Worm (Caenorhabditis elegans) whole organism, L1 larva: ENCODE measurements around the gene utx-1.

Source experiments
- C04F5.9 ChIP-seq: sonication (generic microtip); optimal IDR thresholded peaks from 2 replicates; lab custom pipeline; 2016; ENCODE audit warnings: missing genetic modification characterization, missing compliant biosample characterization
- F16B12.6 ChIP-seq: fragments of 150-350 bp; optimal IDR thresholded peaks from 2 replicates; lab custom pipeline; 2014; ENCODE audit warnings: missing biosample characterization, missing genetic modification characterization
- Y116A8C.19 ChIP-seq: sonication (generic microtip); optimal IDR thresholded peaks from 2 replicates; lab custom pipeline; 2016; ENCODE audit warnings: missing compliant biosample characterization, missing genetic modification characterization, borderline replicate concordance
- aha-1 ChIP-seq: fragments of 150-350 bp; optimal IDR thresholded peaks from 2 replicates; lab custom pipeline; 2014; ENCODE audit warnings: missing biosample characterization, missing genetic modification characterization
- alr-1 ChIP-seq: fragments of 200-800 bp; sonication (Bioruptor generic); optimal IDR thresholded peaks from 2 replicates; lab custom pipeline; 2018; ENCODE audit warnings: borderline replicate concordance, mild to moderate bottlenecking, missing genetic modification characterization, missing compliant biosample characterization
- aly-2 ChIP-seq: fragments of 150-350 bp; optimal IDR thresholded peaks from 2 replicates; lab custom pipeline; 2014; ENCODE audit warnings: missing biosample characterization, missing genetic modification characterization
- ama-1 ChIP-seq: fragments of 150-350 bp; optimal IDR thresholded peaks from 2 replicates; lab custom pipeline; 2014
- blmp-1 ChIP-seq: fragments of 150-350 bp; optimal IDR thresholded peaks from 2 replicates; lab custom pipeline; 2014; ENCODE audit warnings: missing biosample characterization, missing genetic modification characterization
- ceh-63 ChIP-seq: fragments of 200-800 bp; sonication (Bioruptor generic); optimal IDR thresholded peaks from 2 replicates; lab custom pipeline; 2018; ENCODE audit warnings: mild to moderate bottlenecking, missing genetic modification characterization, missing compliant biosample characterization
- ceh-8 ChIP-seq: fragments of 200-800 bp; sonication (Bioruptor generic); optimal IDR thresholded peaks from 2 replicates; lab custom pipeline; 2018; ENCODE audit warnings: mild to moderate bottlenecking, missing genetic modification characterization, moderate library complexity, missing compliant biosample characterization
- ceh-82 ChIP-seq, 3 experiments: fragments of 150-350 bp in 1 of 3; sonication (generic microtip) in 2 of 3; optimal IDR thresholded peaks; 2 replicates each; lab custom pipeline; 2014 to 2017; ENCODE audit warnings: missing biosample characterization in 3 of 3, missing genetic modification characterization in 3 of 3
- ceh-88 ChIP-seq: fragments of 200-800 bp; sonication (Bioruptor generic); IDR thresholded peaks from 2 replicates; pipeline ENCODE4 v1.3.6; 2022; ENCODE audit warnings: missing genetic modification characterization, missing compliant biosample characterization
- ces-1 ChIP-seq: fragments of 150-350 bp; optimal IDR thresholded peaks from 2 replicates; lab custom pipeline; 2014; ENCODE audit warnings: missing biosample characterization, missing genetic modification reagents, missing genetic modification characterization
- dpl-1 ChIP-seq, 3 experiments: fragments of 150-350 bp in 2 of 3; sonication (generic microtip) in 1 of 3; optimal IDR thresholded peaks; 2 replicates each; lab custom pipeline; 2014 to 2017; ENCODE audit warnings: missing biosample characterization in 3 of 3, missing genetic modification characterization in 3 of 3, missing genetic modification reagents in 3 of 3
- dsc-1 ChIP-seq: sonication (generic microtip); optimal IDR thresholded peaks from 2 replicates; lab custom pipeline; 2016; ENCODE audit warnings: mild to moderate bottlenecking, missing genetic modification characterization, missing compliant biosample characterization
- efl-3 ChIP-seq: fragments of 200-800 bp; sonication (Bioruptor generic); optimal IDR thresholded peaks from 2 replicates; lab custom pipeline; 2018; ENCODE audit warnings: mild to moderate bottlenecking, missing genetic modification characterization, missing compliant biosample characterization
- egl-27 ChIP-seq, 2 experiments: fragments of 150-350 bp in 1 of 2; sonication (generic microtip); optimal IDR thresholded peaks; 3 replicates each; lab custom pipeline; 2017 to 2018; ENCODE audit warnings: missing biosample characterization in 2 of 2, missing genetic modification characterization in 2 of 2, missing genetic modification reagents in 2 of 2
- elt-2 ChIP-seq: sonication (generic microtip); optimal IDR thresholded peaks from 2 replicates; lab custom pipeline; 2016; ENCODE audit warnings: missing genetic modification characterization, mild to moderate bottlenecking, inconsistent platforms, missing compliant biosample characterization, missing genetic modification reagents
- elt-3 ChIP-seq, 6 experiments: fragments of 150-350 bp in 1 of 6; sonication (generic microtip); optimal IDR thresholded peaks; 2 replicates each; lab custom pipeline; 2017 to 2018; ENCODE audit warnings: missing biosample characterization in 6 of 6, missing genetic modification characterization in 6 of 6, inconsistent platforms in 1 of 6
- ets-5 ChIP-seq: fragments of 200-800 bp; sonication (Bioruptor generic); IDR thresholded peaks from 2 replicates; pipeline ENCODE4 v1.3.6; 2022; ENCODE audit warnings: missing genetic modification characterization, missing compliant biosample characterization
- fkh-4 ChIP-seq: sonication (generic microtip); optimal IDR thresholded peaks from 2 replicates; lab custom pipeline; 2016; ENCODE audit warnings: missing compliant biosample characterization, missing genetic modification characterization, borderline replicate concordance
- fos-1 ChIP-seq: fragments of 150-350 bp; optimal IDR thresholded peaks from 2 replicates; lab custom pipeline; 2014; ENCODE audit warnings: missing biosample characterization, missing genetic modification characterization
- grh-1 ChIP-seq: fragments of 200-800 bp; sonication (Bioruptor generic); IDR thresholded peaks from 2 replicates; pipeline ENCODE4 v1.3.6; 2022; ENCODE audit warnings: missing genetic modification reagents, missing genetic modification characterization, missing compliant biosample characterization
- hpl-2 ChIP-seq: fragments of 150-350 bp; optimal IDR thresholded peaks from 2 replicates; lab custom pipeline; 2014; ENCODE audit warnings: missing biosample characterization, missing genetic modification reagents, missing genetic modification characterization
- irx-1 ChIP-seq: sonication (generic microtip); optimal IDR thresholded peaks from 2 replicates; lab custom pipeline; 2016; ENCODE audit warnings: missing genetic modification characterization, missing compliant biosample characterization
- jun-1 ChIP-seq: fragments of 150-350 bp; optimal IDR thresholded peaks from 2 replicates; lab custom pipeline; 2014; ENCODE audit warnings: missing biosample characterization, missing genetic modification reagents, missing genetic modification characterization
- lin-14 ChIP-seq: fragments of 200-800 bp; sonication (Bioruptor generic); optimal IDR thresholded peaks from 2 replicates; lab custom pipeline; 2018; ENCODE audit warnings: mild to moderate bottlenecking, missing genetic modification characterization, moderate library complexity, missing compliant biosample characterization
- lin-15B ChIP-seq: fragments of 150-350 bp; sonication (generic microtip); optimal IDR thresholded peaks from 3 replicates; lab custom pipeline; 2014; ENCODE audit warnings: missing biosample characterization, missing genetic modification characterization
- lin-35 ChIP-seq, 2 experiments: fragments of 150-350 bp; optimal IDR thresholded peaks; 2 replicates each; lab custom pipeline; 2014; ENCODE audit warnings: missing biosample characterization in 2 of 2, missing genetic modification characterization in 2 of 2, missing genetic modification reagents in 2 of 2
- lir-3 ChIP-seq: sonication (generic microtip); optimal IDR thresholded peaks from 2 replicates; lab custom pipeline; 2016; ENCODE audit warnings: mild to moderate bottlenecking, missing genetic modification characterization, moderate library complexity, missing compliant biosample characterization; ENCODE audit not compliant: poor library complexity
- lsy-2 ChIP-seq, 2 experiments: fragments of 150-350 bp; optimal IDR thresholded peaks; 2 replicates each; lab custom pipeline; 2014; ENCODE audit warnings: missing biosample characterization in 2 of 2, missing genetic modification characterization in 2 of 2
- mab-9 ChIP-seq: fragments of 200-800 bp; sonication (Bioruptor generic); IDR thresholded peaks from 2 replicates; pipeline ENCODE4 v1.3.6; 2022; ENCODE audit warnings: missing genetic modification reagents, missing genetic modification characterization, missing compliant biosample characterization
- mdl-1 ChIP-seq, 2 experiments: fragments of 150-350 bp; optimal IDR thresholded peaks; 2 replicates each; lab custom pipeline; 2014 to 2017; ENCODE audit warnings: missing biosample characterization in 2 of 2, missing genetic modification characterization in 2 of 2, inconsistent platforms in 1 of 2
- mef-2 ChIP-seq: fragments of 150-350 bp; optimal IDR thresholded peaks from 2 replicates; lab custom pipeline; 2014; ENCODE audit warnings: missing biosample characterization, missing genetic modification characterization
- mep-1 ChIP-seq: fragments of 150-350 bp; optimal IDR thresholded peaks from 2 replicates; lab custom pipeline; 2014; ENCODE audit warnings: missing biosample characterization, missing genetic modification characterization
- nhr-12 ChIP-seq: sonication (generic microtip); optimal IDR thresholded peaks from 2 replicates; lab custom pipeline; 2017; ENCODE audit warnings: missing biosample characterization, missing genetic modification characterization
- nhr-237 ChIP-seq: fragments of 150-350 bp; optimal IDR thresholded peaks from 2 replicates; lab custom pipeline; 2014; ENCODE audit warnings: missing biosample characterization, missing genetic modification characterization
- nhr-47 ChIP-seq: sonication (generic microtip); optimal IDR thresholded peaks from 2 replicates; lab custom pipeline; 2016; ENCODE audit warnings: mild to moderate bottlenecking, missing genetic modification characterization, moderate library complexity, missing compliant biosample characterization
- nhr-71 ChIP-seq: sonication (generic microtip); optimal IDR thresholded peaks from 2 replicates; lab custom pipeline; 2016; ENCODE audit warnings: mild to moderate bottlenecking, missing genetic modification characterization, moderate library complexity, missing compliant biosample characterization
- nhr-84 ChIP-seq: sonication (generic microtip); optimal IDR thresholded peaks from 2 replicates; lab custom pipeline; 2017; ENCODE audit warnings: missing biosample characterization, missing genetic modification characterization
- nhr-90 ChIP-seq: sonication (generic microtip); optimal IDR thresholded peaks from 2 replicates; lab custom pipeline; 2016; ENCODE audit warnings: mild to moderate bottlenecking, missing genetic modification characterization, missing compliant biosample characterization; ENCODE audit not compliant: poor library complexity
- pqm-1 ChIP-seq: sonication (generic microtip); optimal IDR thresholded peaks from 3 replicates; lab custom pipeline; 2017; ENCODE audit warnings: missing biosample characterization, missing genetic modification characterization
- snpc-4 ChIP-seq: fragments of 150-350 bp; optimal IDR thresholded peaks from 2 replicates; lab custom pipeline; 2014; ENCODE audit warnings: missing biosample characterization, missing genetic modification characterization
- sox-4 ChIP-seq: sonication (generic microtip); optimal IDR thresholded peaks from 2 replicates; lab custom pipeline; 2016; ENCODE audit warnings: missing genetic modification characterization, missing compliant biosample characterization
- sup-37 ChIP-seq: fragments of 200-800 bp; sonication (Bioruptor generic); optimal IDR thresholded peaks from 2 replicates; lab custom pipeline; 2018; ENCODE audit warnings: mild to moderate bottlenecking, missing genetic modification characterization, missing compliant biosample characterization
- swsn-7 ChIP-seq: sonication (generic microtip); optimal IDR thresholded peaks from 2 replicates; lab custom pipeline; 2016; ENCODE audit warnings: missing genetic modification characterization, missing compliant biosample characterization
- unc-130 ChIP-seq: fragments of 150-350 bp; optimal IDR thresholded peaks from 2 replicates; lab custom pipeline; 2017; ENCODE audit warnings: missing biosample characterization, missing genetic modification characterization, inconsistent platforms
- unc-30 ChIP-seq: sonication (generic microtip); optimal IDR thresholded peaks from 2 replicates; lab custom pipeline; 2017; ENCODE audit warnings: missing biosample characterization, missing genetic modification characterization
- unc-62 ChIP-seq: fragments of 150-350 bp; optimal IDR thresholded peaks from 2 replicates; lab custom pipeline; 2014; ENCODE audit warnings: missing biosample characterization, missing genetic modification reagents, missing genetic modification characterization
- unc-86 ChIP-seq: sonication (generic microtip); optimal IDR thresholded peaks from 2 replicates; lab custom pipeline; 2016; ENCODE audit warnings: missing genetic modification characterization, missing compliant biosample characterization
- xbp-1 ChIP-seq: sonication (generic microtip); optimal IDR thresholded peaks from 2 replicates; lab custom pipeline; 2016; ENCODE audit warnings: missing genetic modification characterization, missing compliant biosample characterization
- zag-1 ChIP-seq: fragments of 150-350 bp; optimal IDR thresholded peaks from 2 replicates; lab custom pipeline; 2014; ENCODE audit warnings: missing biosample characterization, missing genetic modification characterization
- ztf-11 ChIP-seq, 2 experiments: sonication (generic microtip); optimal IDR thresholded peaks; 2 replicates each; lab custom pipeline; 2016 to 2017; ENCODE audit warnings: missing genetic modification characterization in 2 of 2, missing biosample characterization in 1 of 2, missing compliant biosample characterization in 1 of 2

The utx-1 gene

DNA sequence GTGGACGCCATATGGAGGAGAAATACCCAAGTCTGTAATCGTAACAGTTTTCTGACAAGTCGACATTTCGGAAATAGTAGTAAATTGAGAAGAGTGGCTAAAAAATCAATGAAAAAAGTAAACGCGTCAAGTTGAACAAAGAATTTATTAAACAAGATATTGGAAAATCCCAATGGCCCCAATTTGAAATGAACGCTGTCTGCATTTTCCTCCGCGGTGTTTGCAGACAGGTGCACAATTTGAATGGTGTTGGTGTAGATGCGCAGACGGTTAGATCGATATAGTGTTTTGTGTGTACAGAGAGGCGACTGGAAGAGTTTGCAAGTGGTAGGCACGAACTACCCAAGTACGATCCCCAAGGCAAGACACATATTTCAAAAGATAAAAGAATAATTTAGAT lies 48.1 kb downstream of the utx-1 start, which contains the start of the genes H35N09.2 and H35N09.1 (continued):
- TF ChIP-seq blmp-1 (peak; percentile 35), nhr-237 (tag; lab: Kevin White, UChicago) (no peak), lin-35 (GFP tag; optimal IDR thresholded peaks at IDR 0.05; lab: Kevin White, UChicago) (peak; percentile 8 to 78), mab-9 (GFP tag; lab: Robert Waterston, UW) (no peak), hpl-2 (GFP tag; lab: Kevin White, UChicago) (no peak), ceh-82 (tag; optimal IDR thresholded peaks at IDR 0.05; lab: Kevin White, UChicago) (peak in 2 of 3 experiments; percentile 4 to 51), ces-1 (GFP tag; lab: Kevin White, UChicago) (no peak), ztf-11 (tag; optimal IDR thresholded peaks at IDR 0.05; lab: Kevin White, UChicago) (no peak), ceh-8 (no peak), F16B12.6 (tag; lab: Kevin White, UChicago) (peak; percentile 88), sup-37 (no peak), fkh-4 (tag; lab: Kevin White, UChicago) (no peak), efl-3 (GFP tag; lab: Kevin White, UChicago) (no peak), unc-130 (tag; lab: Kevin White, UChicago) (peak; percentile 12), elt-3 (tag; optimal IDR thresholded peaks at IDR 0.05; lab: Kevin White, UChicago) (no peak), snpc-4 (no peak), swsn-7 (tag; lab: Kevin White, UChicago) (peak; percentile 30), nhr-47 (tag; lab: Kevin White, UChicago) (peak; percentile 45), ets-5 (no peak), ceh-63 (no peak), zag-1 (tag; lab: Kevin White, UChicago) (no peak), dsc-1 (tag; lab: Kevin White, UChicago) (no peak), dpl-1 (GFP tag; optimal IDR thresholded peaks at IDR 0.05; lab: Kevin White, UChicago) (peak; percentile 5 to 65 (median 55)), C04F5.9 (no peak), grh-1 (GFP tag; lab: Robert Waterston, UW) (no peak), nhr-12 (no peak), elt-2 (tag; lab: Kevin White, UChicago) (no peak), lin-15B (tag; lab: Kevin White, UChicago) (no peak), aha-1 (tag; lab: Kevin White, UChicago) (no peak), unc-30 (tag; lab: Kevin White, UChicago) (no peak), lin-14 (peak; percentile 71), unc-86 (tag; lab: Kevin White, UChicago) (no peak), nhr-90 (tag; lab: Kevin White, UChicago) (peak; percentile 32), aly-2 (tag; lab: Kevin White, UChicago) (no peak), ceh-88 (GFP tag; lab: Robert Waterston, UW) (no peak), pqm-1 (tag; lab: Kevin White, UChicago) (no peak), irx-1 (no peak), Y116A8C.19 (no peak), mef-2 (no peak), nhr-84 (no peak), xbp-1 (peak; percentile 33), alr-1 (tag; lab: Kevin White, UChicago) (no peak), mdl-1 (tag; optimal IDR thresholded peaks at IDR 0.05; lab: Kevin White, UChicago) (peak in 1 of 2 experiments; percentile 38), sox-4 (tag; lab: Kevin White, UChicago) (no peak), lsy-2 (tag; optimal IDR thresholded peaks at IDR 0.05; lab: Kevin White, UChicago) (peak; percentile 39 to 67), egl-27 (tag; optimal IDR thresholded peaks at IDR 0.05; lab: Kevin White, UChicago) (no peak), ama-1 (lab: Kevin White, UChicago) (no peak), jun-1 (tag; lab: Kevin White, UChicago) (peak; percentile 17), mep-1 (tag; lab: Kevin White, UChicago) (peak; percentile 69), nhr-71 (tag; lab: Kevin White, UChicago) (peak; percentile 49), fos-1 (tag; lab: Kevin White, UChicago) (no peak), lir-3 (tag; lab: Kevin White, UChicago) (no peak), unc-62 (GFP tag; lab: Kevin White, UChicago) (no peak)
